Fruit fly (Drosophila melanogaster): ENCODE measurements around the gene CG8031.
A peak's percentile ranks its signal among the peaks of the same experiment; 100 is the strongest.

The CG8031 gene

dm6 chr3R:12985828-12986530 lies 25.1 kb downstream of the CG8031 start, which contains the start of gene CG31342 (continued):
- TF ChIP-seq CG34224 (GFP tag; IDR thresholded peaks at IDR 0.05; ENCODE audit: partially characterized antibody): peak; percentile 72
- TF ChIP-seq dan (GFP tag; IDR thresholded peaks at IDR 0.05): no peak
- no peak for TF ChIP-seq Jarid2 (GFP tag; optimal IDR thresholded peaks at IDR 0.05)
- TF ChIP-seq Hey (tag; optimal IDR thresholded peaks at IDR 0.05): no peak
- TF ChIP-seq CG15073 (GFP tag; optimal IDR thresholded peaks at IDR 0.05): no peak
- no peak for TF ChIP-seq Mes4 (GFP tag; optimal IDR thresholded peaks at IDR 0.05)
- no peak for TF ChIP-seq CG11696 (GFP tag; IDR thresholded peaks at IDR 0.05)
- TF ChIP-seq CG15269 (tag; optimal IDR thresholded peaks at IDR 0.05): no peak
- no peak for TF ChIP-seq fd64A (GFP tag; optimal IDR thresholded peaks at IDR 0.05)
- no peak for TF ChIP-seq jumu (GFP tag; optimal IDR thresholded peaks at IDR 0.05)
- TF ChIP-seq CG2678 (tag; optimal IDR thresholded peaks at IDR 0.05): no peak
- peak; percentile 51 for TF ChIP-seq trem (tag; optimal IDR thresholded peaks at IDR 0.05)
- TF ChIP-seq Doc3 (GFP tag; IDR thresholded peaks at IDR 0.05; ENCODE audit: partially characterized antibody): peak; percentile 64
- no peak for TF ChIP-seq CG5180 (GFP tag; optimal IDR thresholded peaks at IDR 0.05)
- no peak for TF ChIP-seq corto (GFP tag; optimal IDR thresholded peaks at IDR 0.05)
- no peak for TF ChIP-seq wdn (GFP tag; IDR thresholded peaks at IDR 0.05)
- peak; percentile 28 for TF ChIP-seq Xbp1 (GFP tag; optimal IDR thresholded peaks at IDR 0.05)
- no peak for TF ChIP-seq z (GFP tag; IDR thresholded peaks at IDR 0.05)
- no peak for TF ChIP-seq sd (tag; optimal IDR thresholded peaks at IDR 0.05)
- TF ChIP-seq nerfin-1 (tag; optimal IDR thresholded peaks at IDR 0.05): peak; percentile 98
- no peak for TF ChIP-seq toy (GFP tag; IDR thresholded peaks at IDR 0.05)
- TF ChIP-seq dmrt11E (tag; optimal IDR thresholded peaks at IDR 0.05): peak; percentile 54
- no peak for TF ChIP-seq Oli (tag; optimal IDR thresholded peaks at IDR 0.05)
- peak; percentile 70 for TF ChIP-seq CG14710 (tag; optimal IDR thresholded peaks at IDR 0.05)
- TF ChIP-seq az2 (GFP tag; optimal IDR thresholded peaks at IDR 0.05): peak; percentile 42
- peak; percentile 77 for TF ChIP-seq row (GFP tag; IDR thresholded peaks at IDR 0.05)
- TF ChIP-seq ERR (GFP tag; optimal IDR thresholded peaks at IDR 0.05): no peak
- peak; percentile 22 for TF ChIP-seq CG6765 (GFP tag; optimal IDR thresholded peaks at IDR 0.05)
- TF ChIP-seq pho (GFP tag; optimal IDR thresholded peaks at IDR 0.05): peak; percentile 9
- TF ChIP-seq otp (GFP tag; IDR thresholded peaks at IDR 0.05): peak; percentile 29; the same call in 1 of the 3 replicates
- no peak for TF ChIP-seq Camta (GFP tag; optimal IDR thresholded peaks at IDR 0.05)
- no peak for TF ChIP-seq CG14667 (GFP tag; IDR thresholded peaks at IDR 0.05)
- TF ChIP-seq unc-4 (GFP tag; IDR thresholded peaks at IDR 0.05; ENCODE audit: partially characterized antibody): peak; percentile 71
- TF ChIP-seq CG12236 (GFP tag; optimal IDR thresholded peaks at IDR 0.05): no peak
- TF ChIP-seq Atf-2 (GFP tag; optimal IDR thresholded peaks at IDR 0.05): no peak
- no peak for TF ChIP-seq Sry-β (GFP tag; optimal IDR thresholded peaks at IDR 0.05)
- no peak for TF ChIP-seq CG17186 (GFP tag; optimal IDR thresholded peaks at IDR 0.05)
- no peak for TF ChIP-seq CG13123 (GFP tag; optimal IDR thresholded peaks at IDR 0.05)
- no peak for TF ChIP-seq D (optimal IDR thresholded peaks at IDR 0.05)
- no peak for TF ChIP-seq D (GFP tag; optimal IDR thresholded peaks at IDR 0.05)
- TF ChIP-seq Antp (GFP tag; optimal IDR thresholded peaks at IDR 0.05): no peak
- peak in 1 of 2 experiments; percentile 23 for TF ChIP-seq chif (GFP tag; optimal IDR thresholded peaks at IDR 0.05)
- TF ChIP-seq phol (tag; optimal IDR thresholded peaks at IDR 0.05): peak; percentile 99
- peak; percentile 5 for TF ChIP-seq HmgD (GFP tag; optimal IDR thresholded peaks at IDR 0.05)
- no peak for TF ChIP-seq Hand (GFP tag; optimal IDR thresholded peaks at IDR 0.05)
- no peak for TF ChIP-seq esg (GFP tag; conservative IDR thresholded peaks at IDR 0.05)
- TF ChIP-seq E2f1 (GFP tag; IDR thresholded peaks at IDR 0.05): no peak
- TF ChIP-seq Tbp (GFP tag; optimal IDR thresholded peaks at IDR 0.05): no peak
- TF ChIP-seq Lhr (GFP tag; optimal IDR thresholded peaks at IDR 0.05): no peak
- peak; percentile 46 for TF ChIP-seq dm (GFP tag; optimal IDR thresholded peaks at IDR 0.05)
